Fruit fly (Drosophila melanogaster) Kc167 (cell line): Measurements from ENCODE around the gene rb.

Source experiments
- Myc ChIP-seq: fragments of >200 bp; optimal IDR thresholded peaks from 2 replicates; lab custom pipeline; 2017; ENCODE audit warnings: missing external identifiers
- Sin3A ChIP-seq: fragments of >200 bp; optimal IDR thresholded peaks from 2 replicates; lab custom pipeline; 2018; ENCODE audit warnings: missing external identifiers
- h ChIP-seq: fragments of >200 bp; optimal IDR thresholded peaks from 3 replicates; lab custom pipeline; 2018; ENCODE audit warnings: missing external identifiers
- insv ChIP-seq: fragments of >200 bp; optimal IDR thresholded peaks from 3 replicates; lab custom pipeline; 2018; ENCODE audit warnings: missing external identifiers
- psq ChIP-seq: fragments of >200 bp; optimal IDR thresholded peaks from 2 replicates; lab custom pipeline; 2017; ENCODE audit warnings: missing external identifiers
- ttk ChIP-seq: sonication (Bioruptor generic); optimal IDR thresholded peaks from 2 replicates; lab custom pipeline; 2017; ENCODE audit warnings: missing external identifiers

rb gene

DNA sequence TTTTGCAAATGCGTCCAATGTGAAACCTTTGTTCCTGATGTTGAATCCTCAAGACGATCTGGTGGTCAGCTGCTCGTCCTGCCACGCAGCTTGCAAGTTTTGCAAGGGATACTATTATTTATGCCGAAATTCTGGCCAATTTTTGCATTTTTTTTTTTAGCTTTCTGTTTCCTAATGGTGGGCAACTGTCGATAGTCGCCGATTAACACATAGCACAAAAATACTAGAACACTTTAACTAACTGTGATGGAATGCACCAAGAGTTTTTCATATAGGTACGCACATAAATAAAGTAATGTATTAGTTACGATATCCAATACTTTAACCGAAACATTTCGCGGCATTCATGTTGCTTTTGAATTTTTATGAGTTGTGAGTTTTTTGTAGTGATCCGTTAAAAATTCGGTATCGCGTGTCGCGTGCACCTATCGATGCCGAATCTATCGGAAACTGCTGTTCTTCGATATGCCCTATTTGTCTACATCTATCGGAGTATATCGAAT, at the start of gene rb, which contains the start of gene CHOp24:
rb (minus strand) TSS at position 197 of the 503 bp plus-strand sequence.
CHOp24 (plus strand) TSS at position 479 of the 503 bp plus-strand sequence.
- TF ChIP-seq psq (lab: Kevin White, UChicago) (no peak), Myc (lab: Kevin White, UChicago) (no peak), h (lab: Kevin White, UChicago) (no peak), Sin3A (lab: Kevin White, UChicago) (no peak), ttk (lab: Kevin White, UChicago) (no peak), insv (lab: Kevin White, UChicago) (no peak)

DNA sequence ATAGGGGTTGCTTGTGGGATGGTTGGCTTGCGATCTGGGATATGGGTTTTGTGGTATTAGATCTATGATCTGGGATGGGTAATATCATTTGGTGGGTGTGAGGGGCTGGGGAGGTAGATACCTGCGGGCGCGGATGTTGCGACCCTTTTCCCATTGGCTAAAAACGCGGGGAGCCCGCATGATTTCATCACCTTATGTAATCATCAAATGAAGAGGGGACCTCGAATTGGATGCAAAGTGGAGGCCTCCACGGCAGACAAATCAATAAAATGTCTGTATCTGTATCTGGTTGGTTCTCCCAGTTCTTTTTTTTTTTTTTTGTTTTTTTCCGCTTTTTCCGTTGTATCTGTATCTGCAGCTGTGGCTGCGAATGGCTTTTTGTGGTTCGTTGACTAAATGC, 48.6 kb upstream of the rb start:
- TF ChIP-seq Sin3A (lab: Kevin White, UChicago), result no peak

DNA sequence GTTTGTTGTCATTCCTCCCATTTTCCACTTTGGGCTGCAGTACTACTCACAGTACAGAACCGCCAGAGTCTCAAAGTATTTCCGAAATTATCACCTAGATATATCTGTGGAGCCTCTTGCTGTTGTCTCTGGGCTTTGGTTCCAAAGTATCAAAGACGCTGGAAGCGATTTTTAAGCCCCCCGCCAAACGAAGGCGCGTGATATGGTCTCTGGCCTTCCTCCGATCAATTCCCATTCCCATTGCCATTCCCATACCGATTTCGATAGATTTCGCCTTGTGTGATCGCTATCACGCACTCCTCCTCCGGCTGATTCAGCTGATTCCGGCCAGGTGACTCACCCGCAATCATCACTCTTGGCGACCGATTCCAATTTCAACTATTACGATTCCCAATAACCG, 47.2 kb upstream of the rb start:
- no peak for TF ChIP-seq h (lab: Kevin White, UChicago)
- TF ChIP-seq Myc (lab: Kevin White, UChicago), result no peak
- TF ChIP-seq psq (lab: Kevin White, UChicago), result no peak
- no peak for TF ChIP-seq insv (lab: Kevin White, UChicago)
- no peak for TF ChIP-seq Sin3A (lab: Kevin White, UChicago)

DNA sequence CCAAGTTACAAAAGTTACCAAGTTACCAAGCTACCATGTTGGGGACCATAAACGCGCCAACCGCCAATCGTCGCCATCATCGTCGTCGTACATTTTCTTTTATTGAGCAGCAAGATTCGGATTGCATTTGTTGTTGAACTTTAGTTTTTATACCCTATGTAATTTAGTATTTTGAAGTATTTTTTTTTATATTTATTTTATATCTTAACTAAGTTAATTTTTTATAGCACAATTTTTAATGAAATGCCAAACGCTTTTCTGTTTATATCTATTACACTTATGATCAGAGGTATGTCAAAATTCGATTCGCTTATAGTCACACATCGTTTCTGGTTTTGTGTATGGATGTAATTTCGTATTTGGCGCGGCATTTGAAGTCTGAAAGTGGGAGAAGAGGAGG, 42.0 kb upstream of the rb start:
- TF ChIP-seq insv (lab: Kevin White, UChicago), result no peak
- TF ChIP-seq Myc (lab: Kevin White, UChicago), result no peak
- TF ChIP-seq ttk (lab: Kevin White, UChicago), result no peak
- no peak for TF ChIP-seq psq (lab: Kevin White, UChicago)
- TF ChIP-seq h (lab: Kevin White, UChicago), result no peak
- TF ChIP-seq Sin3A (lab: Kevin White, UChicago), result no peak

DNA sequence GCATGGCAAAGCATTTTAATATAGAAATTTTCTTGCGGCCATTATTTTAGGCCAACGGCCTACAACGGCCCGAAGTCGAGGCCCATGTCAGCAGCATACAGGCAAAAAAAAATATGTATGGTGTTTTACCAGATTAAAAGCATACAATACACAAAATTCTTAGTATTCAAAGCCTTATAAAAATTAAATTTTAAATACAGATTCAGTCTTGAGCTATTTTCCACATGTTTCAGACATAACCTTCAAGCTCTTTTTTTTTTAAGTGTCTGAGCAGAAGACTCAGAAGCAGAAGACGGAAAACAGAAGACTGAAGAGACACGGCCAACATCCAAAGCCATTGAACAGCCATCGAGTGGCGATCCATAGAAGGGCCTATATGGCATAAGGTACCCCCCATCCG, 41.3 kb upstream of the rb start:
- TF ChIP-seq Sin3A (lab: Kevin White, UChicago), result no peak
- TF ChIP-seq ttk (lab: Kevin White, UChicago), result no peak
- no peak for TF ChIP-seq h (lab: Kevin White, UChicago)
- TF ChIP-seq psq (lab: Kevin White, UChicago), result no peak
- TF ChIP-seq Myc (lab: Kevin White, UChicago), result no peak
- no peak for TF ChIP-seq insv (lab: Kevin White, UChicago)

DNA sequence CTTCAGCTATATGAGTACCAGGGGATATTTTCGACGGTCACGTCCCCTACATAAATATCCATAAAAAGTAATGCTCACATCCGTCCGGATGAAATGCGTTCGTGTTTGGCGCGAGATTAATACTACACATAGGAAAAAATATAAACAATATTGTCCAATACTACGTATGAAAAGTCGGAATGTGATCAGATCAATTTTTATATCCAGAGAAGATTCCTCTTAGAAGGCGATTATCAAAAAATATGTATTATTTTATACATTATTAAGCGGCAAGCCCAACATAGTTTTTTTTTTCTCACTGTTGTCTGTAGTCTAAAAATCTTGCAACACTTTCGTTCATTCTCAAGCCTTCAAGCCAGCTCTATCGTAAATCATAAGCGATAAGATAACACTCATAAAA, 33.5 kb upstream of the rb start:
- TF ChIP-seq psq (lab: Kevin White, UChicago) (no peak), insv (lab: Kevin White, UChicago) (no peak), Myc (lab: Kevin White, UChicago) (no peak), Sin3A (lab: Kevin White, UChicago) (no peak), ttk (lab: Kevin White, UChicago) (no peak), h (lab: Kevin White, UChicago) (no peak)

DNA sequence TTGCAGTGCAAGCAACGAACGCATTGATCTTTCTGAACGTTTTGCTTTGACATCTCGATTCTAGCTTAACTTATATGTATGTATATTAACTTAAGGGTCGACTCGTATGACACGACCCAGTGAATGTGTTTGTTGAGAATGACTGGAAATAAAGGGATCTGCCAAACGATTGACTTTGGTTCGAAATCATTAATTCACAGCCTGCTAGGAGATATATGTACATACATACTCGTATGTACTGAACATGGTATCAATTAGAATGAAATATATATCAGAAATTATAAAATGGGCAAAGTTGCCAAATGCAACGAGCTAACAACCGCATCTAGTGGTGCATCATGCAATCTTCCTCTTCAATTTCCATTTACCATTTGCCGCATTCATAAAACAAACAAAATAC, 31.4 kb upstream of the rb start, which contains the start of gene CG12684:
CG12684 (minus strand) TSS at position 101 of the 400 bp plus-strand sequence.
- TF ChIP-seq psq (lab: Kevin White, UChicago) (no peak), Myc (lab: Kevin White, UChicago) (no peak), h (lab: Kevin White, UChicago) (no peak), Sin3A (lab: Kevin White, UChicago) (no peak), ttk (lab: Kevin White, UChicago) (no peak), insv (lab: Kevin White, UChicago) (no peak)

DNA sequence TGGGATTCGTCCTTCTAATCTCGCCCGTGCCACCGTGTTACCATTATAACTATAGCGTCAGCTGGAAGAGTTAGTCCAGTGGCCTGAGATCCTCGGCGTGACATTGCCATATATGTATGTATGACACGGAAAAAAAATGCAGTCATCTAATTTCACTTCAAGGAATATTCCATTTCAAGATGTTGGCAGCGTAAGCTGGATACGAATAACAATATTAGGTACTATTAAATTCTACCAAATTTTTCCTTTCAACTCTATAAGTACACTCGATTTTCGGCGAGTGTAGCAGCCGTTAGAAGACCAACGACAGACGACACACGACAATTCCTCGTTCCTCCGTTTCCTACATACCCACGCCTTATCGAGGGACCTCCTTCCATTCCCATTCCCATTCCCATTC, 24.5 kb upstream of the rb start:
- no peak for TF ChIP-seq psq (lab: Kevin White, UChicago)
- no peak for TF ChIP-seq Sin3A (lab: Kevin White, UChicago)
- TF ChIP-seq ttk (lab: Kevin White, UChicago), result no peak
- TF ChIP-seq insv (lab: Kevin White, UChicago), result no peak
- TF ChIP-seq Myc (lab: Kevin White, UChicago), result no peak
- TF ChIP-seq h (lab: Kevin White, UChicago), result no peak

DNA sequence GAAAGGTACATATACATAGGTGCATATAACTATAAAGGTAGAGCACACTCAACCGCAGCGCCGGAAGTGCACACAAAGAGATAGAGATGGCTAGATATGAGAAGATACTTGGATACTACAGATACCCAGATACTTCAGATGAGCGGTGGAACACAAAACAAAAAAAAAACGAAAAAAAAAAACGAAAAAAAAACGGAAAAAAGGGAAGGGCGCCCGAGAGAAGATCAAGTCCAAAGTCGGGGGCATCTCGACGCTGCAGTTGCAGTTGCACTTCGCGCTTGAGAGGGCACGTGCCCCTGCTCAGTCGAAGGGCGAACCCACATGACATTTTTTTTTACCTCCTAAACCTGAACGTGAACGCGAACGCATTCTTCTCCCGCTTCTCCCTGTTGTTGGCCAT, 23.6 kb upstream of the rb start:
- TF ChIP-seq h (lab: Kevin White, UChicago), result no peak
- TF ChIP-seq Sin3A (lab: Kevin White, UChicago), result no peak
- no peak for TF ChIP-seq ttk (lab: Kevin White, UChicago)
- TF ChIP-seq Myc (lab: Kevin White, UChicago), result no peak
- no peak for TF ChIP-seq insv (lab: Kevin White, UChicago)
- TF ChIP-seq psq (lab: Kevin White, UChicago), result no peak

DNA sequence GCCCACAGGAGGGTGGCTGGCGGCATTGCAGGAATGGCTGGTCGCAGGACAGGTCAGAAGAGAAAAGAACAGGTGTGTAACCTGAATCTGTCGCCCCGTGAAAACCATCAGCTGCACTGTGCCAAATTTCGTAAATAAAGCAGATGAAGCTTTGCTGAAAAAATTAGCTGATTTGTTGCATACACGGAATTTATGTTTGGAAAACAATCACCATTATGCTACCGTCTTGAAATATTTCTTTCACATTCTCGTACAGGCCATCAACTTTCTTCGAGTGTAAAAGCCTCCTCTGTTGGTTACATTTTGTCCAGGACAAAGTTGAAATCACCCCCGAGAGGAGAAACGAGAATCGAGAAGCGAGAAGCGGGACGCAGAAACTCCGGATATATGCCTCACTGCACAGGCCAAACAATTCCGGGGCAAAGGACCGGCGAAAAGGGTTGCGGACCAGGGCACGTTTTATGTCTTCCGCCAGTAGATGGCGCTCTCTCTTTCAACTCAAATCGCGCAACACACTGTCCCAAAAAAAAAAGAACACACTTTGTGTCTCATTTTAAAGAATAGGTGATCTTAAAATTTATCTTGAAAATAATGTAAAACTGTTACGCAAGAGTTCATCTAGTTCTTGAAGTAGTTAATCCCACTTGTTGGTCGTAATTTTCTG, 19.9 kb upstream of the rb start:
- TF ChIP-seq psq (lab: Kevin White, UChicago) (no peak), insv (lab: Kevin White, UChicago) (no peak)

DNA sequence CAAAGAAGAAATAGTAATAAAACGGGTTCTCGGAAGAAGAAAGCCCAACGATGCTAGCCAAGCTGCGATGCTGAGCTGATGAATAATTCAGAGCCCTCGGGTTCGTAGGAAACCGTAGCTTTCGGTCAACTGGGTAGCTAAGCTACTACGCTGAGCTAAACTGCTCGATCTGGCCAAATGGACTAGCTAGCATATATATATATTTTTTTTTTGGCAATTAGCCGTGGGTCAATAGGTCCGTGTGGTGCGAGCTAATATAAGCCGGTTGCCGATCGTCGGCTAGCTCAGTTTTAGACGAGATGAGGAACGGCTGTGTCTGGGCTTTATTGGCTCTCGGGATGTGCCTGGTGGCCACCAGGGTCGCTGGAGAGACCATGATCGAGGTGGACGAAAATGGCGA, 17.3 kb upstream of the rb start, which contains the start of gene CG3546:
CG3546 (plus strand) TSS at position 301 of the 400 bp plus-strand sequence.
- no peak for TF ChIP-seq psq (lab: Kevin White, UChicago)
- TF ChIP-seq h (lab: Kevin White, UChicago), result no peak
- TF ChIP-seq Sin3A (lab: Kevin White, UChicago), result no peak

DNA sequence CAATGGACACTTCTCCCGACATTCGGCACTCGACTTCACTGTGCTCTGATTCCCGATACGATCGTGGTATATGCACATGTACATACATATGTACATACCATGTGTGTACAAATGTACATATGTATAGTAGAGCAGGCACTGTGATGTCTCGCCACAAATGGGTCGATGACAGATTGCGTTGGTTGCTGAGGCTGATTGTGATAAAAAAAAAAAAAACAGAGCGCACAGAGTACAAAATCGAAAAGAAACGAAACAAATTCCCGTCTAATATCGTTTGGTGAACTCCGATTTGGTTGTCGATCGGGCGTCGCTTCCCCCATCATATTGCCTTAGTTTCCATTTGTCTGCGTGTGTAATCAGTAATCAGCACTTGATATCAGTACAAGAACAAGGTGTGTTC, 15.4 kb upstream of the rb start:
- TF ChIP-seq ttk (lab: Kevin White, UChicago) (no peak), Myc (lab: Kevin White, UChicago) (no peak), insv (lab: Kevin White, UChicago) (no peak), Sin3A (lab: Kevin White, UChicago) (no peak), h (lab: Kevin White, UChicago) (no peak), psq (lab: Kevin White, UChicago) (no peak)
